Fruit fly (Drosophila melanogaster) whole organism, embryonic: ENCODE data around the gene CCT7.

Experiments used
- ATbp ChIP-seq: fragments of 200-800 bp; sonication (Bioruptor generic); optimal IDR thresholded peaks from 2 replicates; lab custom pipeline; 2017; ENCODE audit warnings: missing biosample characterization, mild to moderate bottlenecking, missing genetic modification characterization, missing genetic modification reagents
- CG12219 ChIP-seq: fragments of 200-800 bp; sonication (Bioruptor generic); optimal IDR thresholded peaks from 3 replicates; lab custom pipeline; 2018; ENCODE audit warnings: missing biosample characterization, mild to moderate bottlenecking, missing genetic modification characterization
- CG13123 ChIP-seq: fragments of 200-800 bp; sonication (Bioruptor generic); optimal IDR thresholded peaks from 2 replicates; lab custom pipeline; 2016; ENCODE audit warnings: missing biosample characterization, missing genetic modification characterization
- CG14965 ChIP-seq: fragments of 200-800 bp; sonication (Bioruptor generic); optimal IDR thresholded peaks from 2 replicates; lab custom pipeline; 2016; ENCODE audit warnings: missing biosample characterization, missing genetic modification characterization, borderline replicate concordance
- CG15601 ChIP-seq: fragments of 200-800 bp; sonication (Bioruptor generic); optimal IDR thresholded peaks from 3 replicates; lab custom pipeline; 2019; ENCODE audit warnings: missing biosample characterization, mild to moderate bottlenecking, missing genetic modification characterization, moderate library complexity
- CG16779 ChIP-seq: fragments of 200-800 bp; sonication (Bioruptor generic); IDR thresholded peaks from 2 replicates; pipeline ENCODE4 v1.3.6; 2022; ENCODE audit warnings: missing biosample characterization, missing genetic modification characterization
- CG16813 ChIP-seq: fragments of 200-800 bp; sonication (Bioruptor generic); IDR thresholded peaks from 3 replicates; pipeline ENCODE4 v1.3.6; 2022; ENCODE audit warnings: missing biosample characterization, missing genetic modification characterization; ENCODE audit not compliant: partially characterized antibody
- CG16815 ChIP-seq: fragments of 200-800 bp; sonication (Bioruptor generic); optimal IDR thresholded peaks from 3 replicates; lab custom pipeline; 2017; ENCODE audit warnings: missing biosample characterization, mild to moderate bottlenecking, missing genetic modification characterization
- CG16863 ChIP-seq: fragments of 200-800 bp; sonication (Bioruptor generic); optimal IDR thresholded peaks from 3 replicates; lab custom pipeline; 2016; ENCODE audit warnings: missing biosample characterization, missing genetic modification characterization
- CG31365 ChIP-seq: fragments of 200-800 bp; sonication (Bioruptor generic); optimal IDR thresholded peaks from 2 replicates; lab custom pipeline; 2018; ENCODE audit warnings: missing biosample characterization, mild to moderate bottlenecking, missing genetic modification characterization
- CG33557 ChIP-seq: fragments of 200-800 bp; sonication (Bioruptor generic); optimal IDR thresholded peaks from 2 replicates; lab custom pipeline; 2019; ENCODE audit warnings: missing biosample characterization, mild to moderate bottlenecking, missing genetic modification characterization, moderate library complexity
- CG3726 ChIP-seq: fragments of 200-800 bp; sonication (Bioruptor generic); IDR thresholded peaks from 3 replicates; pipeline ENCODE4, ENCODE4 v1.3.6; 2022; ENCODE audit warnings: missing biosample characterization, missing genetic modification characterization
- CG4404 ChIP-seq: fragments of 200-800 bp; sonication (Bioruptor generic); IDR thresholded peaks from 2 replicates; pipeline ENCODE4 v1.3.6; 2022; ENCODE audit warnings: missing biosample characterization, missing genetic modification characterization
- CG4820 ChIP-seq: fragments of 200-800 bp; sonication (Bioruptor generic); optimal IDR thresholded peaks from 3 replicates; lab custom pipeline; 2016; ENCODE audit warnings: missing biosample characterization, missing genetic modification characterization
- CG6272 ChIP-seq: fragments of 200-800 bp; sonication (Bioruptor generic); IDR thresholded peaks from 2 replicates; pipeline ENCODE4 v1.3.6; 2022; ENCODE audit warnings: missing biosample characterization, missing genetic modification characterization
- CG6689 ChIP-seq: fragments of 200-800 bp; sonication (Bioruptor generic); IDR thresholded peaks from 2 replicates; pipeline ENCODE4 v1.3.6; 2022; ENCODE audit warnings: missing biosample characterization, missing genetic modification characterization
- CG7745 ChIP-seq: fragments of 200-800 bp; sonication (Bioruptor generic); optimal IDR thresholded peaks from 2 replicates; lab custom pipeline; 2018; ENCODE audit warnings: missing biosample characterization, mild to moderate bottlenecking, missing genetic modification characterization, moderate library complexity
- CG7963 ChIP-seq: fragments of 200-800 bp; sonication (Bioruptor generic); IDR thresholded peaks from 3 replicates; pipeline ENCODE4 v1.3.6; 2022; ENCODE audit warnings: missing biosample characterization, missing genetic modification characterization; ENCODE audit not compliant: partially characterized antibody
- CG8359 ChIP-seq: fragments of 200-800 bp; sonication (Bioruptor generic); optimal IDR thresholded peaks from 2 replicates; lab custom pipeline; 2017; ENCODE audit warnings: missing biosample characterization, mild to moderate bottlenecking, missing genetic modification characterization, borderline replicate concordance
- CG9876 ChIP-seq: fragments of 200-800 bp; sonication (Bioruptor generic); optimal IDR thresholded peaks from 2 replicates; lab custom pipeline; 2016; ENCODE audit warnings: missing biosample characterization, missing genetic modification characterization
- Camta ChIP-seq: fragments of 200-800 bp; sonication (Bioruptor generic); optimal IDR thresholded peaks from 2 replicates; lab custom pipeline; 2016; ENCODE audit warnings: missing biosample characterization, missing genetic modification characterization
- Gug ChIP-seq: fragments of 200-800 bp; sonication (Bioruptor generic); IDR thresholded peaks from 4 replicates; pipeline ENCODE4 v1.3.6; 2022; ENCODE audit warnings: missing biosample characterization, missing genetic modification characterization
- H2.0 ChIP-seq: fragments of 200-800 bp; sonication (Bioruptor generic); IDR thresholded peaks from 2 replicates; pipeline ENCODE4 v1.3.6; 2022; ENCODE audit warnings: missing biosample characterization, missing genetic modification characterization
- HHEX ChIP-seq: fragments of 200-800 bp; sonication (Bioruptor generic); optimal IDR thresholded peaks from 3 replicates; lab custom pipeline; 2017; ENCODE audit warnings: missing biosample characterization, mild to moderate bottlenecking, missing genetic modification characterization, missing genetic modification reagents
- HLH3B ChIP-seq: fragments of 200-800 bp; sonication (Bioruptor generic); IDR thresholded peaks from 2 replicates; pipeline ENCODE4 v1.3.6; 2022; ENCODE audit warnings: missing biosample characterization, missing genetic modification characterization
- Hr78 ChIP-seq, 2 experiments: fragments of 200-800 bp in 1 of 2; fragments of >200 bp in 1 of 2; sonication (Bioruptor generic) in 1 of 2; optimal IDR thresholded peaks; 2 replicates each; lab custom pipeline; 2017 to 2019; ENCODE audit warnings: missing biosample characterization in 2 of 2, missing genetic modification characterization in 2 of 2, mild to moderate bottlenecking in 1 of 2, moderate library complexity in 1 of 2
- Kr ChIP-seq: fragments of 200-800 bp; sonication (Bioruptor generic); optimal IDR thresholded peaks from 2 replicates; lab custom pipeline; 2017; ENCODE audit warnings: missing biosample characterization, mild to moderate bottlenecking, missing genetic modification characterization
- Sry-δ ChIP-seq: fragments of 200-800 bp; sonication (Bioruptor generic); optimal IDR thresholded peaks from 2 replicates; lab custom pipeline; 2016; ENCODE audit warnings: missing biosample characterization, missing genetic modification characterization
- Trl ChIP-seq, 3 experiments: fragments of >200 bp in 2 of 3; fragments of 200-800 bp in 1 of 3; sonication (Bioruptor generic) in 1 of 3; optimal IDR thresholded peaks; 2 replicates in 1 of 3; 3 replicates in 2 of 3; lab custom pipeline; 2016 to 2017; ENCODE audit warnings: missing biosample characterization in 1 of 3, missing genetic modification characterization in 1 of 3
- Xbp1 ChIP-seq: fragments of 200-800 bp; sonication (Bioruptor generic); optimal IDR thresholded peaks from 3 replicates; lab custom pipeline; 2016; ENCODE audit warnings: missing biosample characterization, mild to moderate bottlenecking, missing genetic modification characterization
- al ChIP-seq: fragments of 200-800 bp; sonication (Bioruptor generic); IDR thresholded peaks from 2 replicates; pipeline ENCODE4 v1.3.6; 2022; ENCODE audit warnings: missing biosample characterization, missing genetic modification characterization
- ato ChIP-seq: fragments of 200-800 bp; sonication (Bioruptor generic); IDR thresholded peaks from 2 replicates; pipeline ENCODE4 v1.3.6; 2022; ENCODE audit warnings: missing biosample characterization, missing genetic modification characterization; ENCODE audit not compliant: partially characterized antibody
- caup ChIP-seq: fragments of 200-800 bp; sonication (Bioruptor generic); optimal IDR thresholded peaks from 3 replicates; lab custom pipeline; 2017; ENCODE audit warnings: missing biosample characterization, mild to moderate bottlenecking, missing genetic modification characterization, moderate library complexity; ENCODE audit not compliant: severe bottlenecking
- dan ChIP-seq: fragments of 200-800 bp; sonication (Bioruptor generic); IDR thresholded peaks from 2 replicates; pipeline ENCODE4 v1.3.6; 2022; ENCODE audit warnings: missing biosample characterization, missing genetic modification characterization
- disco-r ChIP-seq: fragments of 200-800 bp; sonication (Bioruptor generic); optimal IDR thresholded peaks from 2 replicates; lab custom pipeline; 2016; ENCODE audit warnings: missing biosample characterization, missing genetic modification characterization
- fd102C ChIP-seq: fragments of 200-800 bp; sonication (Bioruptor generic); optimal IDR thresholded peaks from 2 replicates; lab custom pipeline; 2018; ENCODE audit warnings: missing biosample characterization, mild to moderate bottlenecking, missing genetic modification characterization, moderate library complexity
- gsb-n ChIP-seq: fragments of 200-800 bp; sonication (Bioruptor generic); optimal IDR thresholded peaks from 3 replicates; lab custom pipeline; 2018; ENCODE audit warnings: missing biosample characterization, mild to moderate bottlenecking, missing genetic modification characterization
- h ChIP-seq: fragments of >200 bp; optimal IDR thresholded peaks from 2 replicates; lab custom pipeline; 2017
- klu ChIP-seq: fragments of 200-800 bp; sonication (Bioruptor generic); IDR thresholded peaks from 2 replicates; pipeline ENCODE4 v1.3.6; 2022; ENCODE audit warnings: missing biosample characterization, missing genetic modification characterization
- kni ChIP-seq: fragments of 200-800 bp; sonication (Bioruptor generic); optimal IDR thresholded peaks from 3 replicates; lab custom pipeline; 2017; ENCODE audit warnings: mild to moderate bottlenecking, missing biosample characterization, missing genetic modification reagents, missing genetic modification characterization
- lab ChIP-seq: fragments of 200-800 bp; sonication (Bioruptor generic); optimal IDR thresholded peaks from 3 replicates; lab custom pipeline; 2017; ENCODE audit warnings: missing biosample characterization, missing genetic modification characterization, mild to moderate bottlenecking, moderate library complexity, missing genetic modification reagents
- nau ChIP-seq: fragments of 200-800 bp; sonication (Bioruptor generic); optimal IDR thresholded peaks from 3 replicates; lab custom pipeline; 2017; ENCODE audit warnings: missing biosample characterization, mild to moderate bottlenecking, missing genetic modification characterization, missing genetic modification reagents
- nerfin-1 ChIP-seq: fragments of 200-800 bp; sonication (Bioruptor generic); optimal IDR thresholded peaks from 3 replicates; lab custom pipeline; 2019; ENCODE audit warnings: missing biosample characterization, mild to moderate bottlenecking, missing genetic modification characterization, moderate library complexity
- peb ChIP-seq: fragments of 200-800 bp; sonication (Bioruptor generic); IDR thresholded peaks from 2 replicates; pipeline ENCODE4 v1.3.6; 2022; ENCODE audit warnings: missing biosample characterization, missing genetic modification characterization
- salm ChIP-seq: fragments of 200-800 bp; sonication (Bioruptor generic); optimal IDR thresholded peaks from 2 replicates; lab custom pipeline; 2018; ENCODE audit warnings: missing biosample characterization, mild to moderate bottlenecking, missing genetic modification characterization
- sd ChIP-seq: fragments of 200-800 bp; sonication (Bioruptor generic); optimal IDR thresholded peaks from 3 replicates; lab custom pipeline; 2018; ENCODE audit warnings: missing biosample characterization, mild to moderate bottlenecking, missing genetic modification characterization, moderate library complexity
- ttk ChIP-seq: fragments of 200-800 bp; sonication (Bioruptor generic); IDR thresholded peaks from 2 replicates; pipeline ENCODE4 v2.1.2; 2022; ENCODE audit warnings: missing biosample characterization, missing genetic modification characterization
- zf30C ChIP-seq: fragments of 200-800 bp; sonication (Bioruptor generic); optimal IDR thresholded peaks from 3 replicates; lab custom pipeline; 2018; ENCODE audit warnings: missing biosample characterization, mild to moderate bottlenecking, missing genetic modification characterization
- zfh1 ChIP-seq: fragments of 200-800 bp; sonication (Bioruptor generic); IDR thresholded peaks from 3 replicates; pipeline ENCODE4 v1.3.6; 2022; ENCODE audit warnings: missing biosample characterization, missing genetic modification characterization

CCT7 gene

DNA sequence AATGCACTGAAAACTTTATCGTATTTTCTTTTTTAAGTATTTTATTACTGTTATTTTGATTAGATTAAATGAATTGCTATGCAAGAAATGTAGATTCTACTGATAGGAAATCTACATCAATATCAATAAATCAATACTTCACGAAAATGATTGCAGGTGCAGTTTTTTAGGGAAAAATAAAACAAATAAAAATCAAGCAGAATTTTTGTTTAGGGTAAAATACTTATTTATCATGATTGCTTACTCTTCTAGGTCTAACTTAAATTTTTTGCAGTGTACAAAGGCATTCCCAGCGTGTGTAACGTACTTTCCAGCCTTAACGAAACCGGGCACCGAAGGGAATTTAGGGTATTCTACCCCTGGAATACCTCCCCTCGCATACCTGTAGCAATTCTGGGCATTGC, 7.2 kb downstream of the CCT7 start (continued):
- TF ChIP-seq Sry-δ (GFP tag; lab: Kevin White, UChicago) (no peak), ATbp (peak; percentile 45), caup (GFP tag; lab: Kevin White, UChicago) (no peak), Trl (optimal IDR thresholded peaks at IDR 0.05; lab: Kevin White, UChicago) (no peak), Trl (GFP tag; optimal IDR thresholded peaks at IDR 0.05; lab: Kevin White, UChicago) (peak; percentile 17), CG14965 (no peak), HLH3B (GFP tag; lab: Robert Waterston, UW) (peak; percentile 28; the same call in 1 of the 2 replicates), dan (no peak; the same call in 1 of the 2 replicates), CG4404 (GFP tag; lab: Robert Waterston, UW) (peak; percentile 90), H2.0 (peak; percentile 53), gsb-n (tag; lab: Kevin White, UChicago) (peak; percentile 85), CG7745 (peak; percentile 66), Hr78 (GFP tag; optimal IDR thresholded peaks at IDR 0.05; lab: Kevin White, UChicago) (peak in 1 of 2 experiments; percentile 31), CG9876 (GFP tag; lab: Kevin White, UChicago) (peak; percentile 2), CG7963 (GFP tag; lab: Robert Waterston, UW) (no peak), Kr (GFP tag; lab: Kevin White, UChicago) (peak; percentile 61), nerfin-1 (peak; percentile 83), CG31365 (tag; lab: Kevin White, UChicago) (no peak), CG16815 (GFP tag; lab: Kevin White, UChicago) (peak; percentile 89), CG3726 (GFP tag; lab: Robert Waterston, UW) (no peak), ato (GFP tag; lab: Robert Waterston, UW) (no peak), CG16863 (GFP tag; lab: Kevin White, UChicago) (peak; percentile 61), zfh1 (GFP tag; lab: Robert Waterston, UW) (peak; percentile 81), zf30C (GFP tag; lab: Kevin White, UChicago) (peak; percentile 100), al (GFP tag; lab: Robert Waterston, UW) (no peak), CG16813 (GFP tag; lab: Robert Waterston, UW) (no peak), CG13123 (peak; percentile 19), CG4820 (peak; percentile 73), CG12219 (GFP tag; lab: Kevin White, UChicago) (peak; percentile 40), CG6272 (GFP tag; lab: Robert Waterston, UW) (peak; percentile 27; the same call in 1 of the 2 replicates), klu (GFP tag; lab: Robert Waterston, UW) (no peak), ttk (GFP tag; lab: Robert Waterston, UW) (0 out of 2 replicates have a peak, but pooled peaks have one; percentile 33), disco-r (GFP tag; lab: Kevin White, UChicago) (peak; percentile 51), Gug (GFP tag; lab: Robert Waterston, UW) (no peak), salm (tag; lab: Kevin White, UChicago) (peak; percentile 59), CG33557 (GFP tag; lab: Kevin White, UChicago) (peak; percentile 96), CG15601 (tag; lab: Kevin White, UChicago) (peak; percentile 73), Xbp1 (GFP tag; lab: Kevin White, UChicago) (peak; percentile 71), lab (GFP tag; lab: Kevin White, UChicago) (peak; percentile 54), CG6689 (GFP tag; lab: Robert Waterston, UW) (peak; percentile 76), HHEX (GFP tag; lab: Kevin White, UChicago) (peak; percentile 9), nau (GFP tag; lab: Kevin White, UChicago) (peak; percentile 2), CG16779 (GFP tag; lab: Robert Waterston, UW) (no peak), Camta (peak; percentile 60), CG8359 (GFP tag; lab: Kevin White, UChicago) (peak; percentile 88), sd (tag; lab: Kevin White, UChicago) (peak; percentile 51), fd102C (GFP tag; lab: Kevin White, UChicago) (peak; percentile 94), kni (no peak), h (lab: Kevin White, UChicago) (no peak), peb (GFP tag; lab: Robert Waterston, UW) (peak; percentile 47; the same call in 1 of the 2 replicates)
